Fruit fly (Drosophila melanogaster) whole organism, embryonic: ENCODE measurements around the gene Gli.
A peak's percentile ranks its signal among the peaks of the same experiment; 100 is the strongest.

Source experiments
- Adf1 ChIP-seq: fragments of 200-800 bp; sonication (Bioruptor generic); IDR thresholded peaks from 2 replicates; pipeline ENCODE4 v1.3.6; 2022; ENCODE audit warnings: missing biosample characterization, missing genetic modification characterization
- BtbVII ChIP-seq: fragments of 200-800 bp; sonication (Bioruptor generic); optimal IDR thresholded peaks from 3 replicates; lab custom pipeline; 2017; ENCODE audit warnings: missing biosample characterization, mild to moderate bottlenecking, missing genetic modification characterization
- CG10267 ChIP-seq: fragments of 200-800 bp; sonication (Bioruptor generic); optimal IDR thresholded peaks from 2 replicates; lab custom pipeline; 2018; ENCODE audit warnings: missing biosample characterization, mild to moderate bottlenecking, missing genetic modification characterization, moderate library complexity
- CG10979 ChIP-seq: fragments of 200-800 bp; sonication (Bioruptor generic); optimal IDR thresholded peaks from 2 replicates; lab custom pipeline; 2018; ENCODE audit warnings: missing biosample characterization, mild to moderate bottlenecking, missing genetic modification characterization, moderate library complexity
- CG11504 ChIP-seq: fragments of 200-800 bp; sonication (Bioruptor generic); optimal IDR thresholded peaks from 3 replicates; lab custom pipeline; 2019; ENCODE audit warnings: missing biosample characterization, mild to moderate bottlenecking, missing genetic modification characterization, moderate library complexity
- CG11560 ChIP-seq: fragments of 200-800 bp; sonication (Bioruptor generic); IDR thresholded peaks from 3 replicates; pipeline ENCODE4 v1.3.6; 2022; ENCODE audit warnings: missing biosample characterization, missing genetic modification characterization
- CG12236 ChIP-seq: fragments of 200-800 bp; sonication (Bioruptor generic); optimal IDR thresholded peaks from 2 replicates; lab custom pipeline; 2016; ENCODE audit warnings: missing biosample characterization, missing genetic modification characterization
- CG12744 ChIP-seq: fragments of 200-800 bp; sonication (Bioruptor generic); optimal IDR thresholded peaks from 2 replicates; lab custom pipeline; 2016; ENCODE audit warnings: missing biosample characterization, missing genetic modification characterization
- CG14050 ChIP-seq: fragments of 200-800 bp; sonication (Bioruptor generic); IDR thresholded peaks from 3 replicates; pipeline ENCODE4 v1.3.6; 2022; ENCODE audit warnings: missing biosample characterization, missing genetic modification characterization
- CG15479 ChIP-seq: fragments of 200-800 bp; sonication (Bioruptor generic); optimal IDR thresholded peaks from 3 replicates; lab custom pipeline; 2019; ENCODE audit warnings: missing biosample characterization, mild to moderate bottlenecking, missing genetic modification characterization, moderate library complexity
- CG16815 ChIP-seq: fragments of 200-800 bp; sonication (Bioruptor generic); optimal IDR thresholded peaks from 3 replicates; lab custom pipeline; 2017; ENCODE audit warnings: missing biosample characterization, mild to moderate bottlenecking, missing genetic modification characterization
- CG1832 ChIP-seq: fragments of 200-800 bp; sonication (Bioruptor generic); optimal IDR thresholded peaks from 2 replicates; lab custom pipeline; 2017; ENCODE audit warnings: missing biosample characterization, mild to moderate bottlenecking, missing genetic modification characterization, inconsistent platforms
- CG30403 ChIP-seq: fragments of 200-800 bp; sonication (Bioruptor generic); optimal IDR thresholded peaks from 3 replicates; lab custom pipeline; 2016; ENCODE audit warnings: missing biosample characterization, missing genetic modification characterization
- CG32532 ChIP-seq: fragments of 200-800 bp; sonication (Bioruptor generic); IDR thresholded peaks from 2 replicates; pipeline ENCODE4 v1.3.6; 2022; ENCODE audit warnings: missing biosample characterization, missing genetic modification characterization
- CG32767 ChIP-seq: fragments of 200-800 bp; sonication (Bioruptor generic); IDR thresholded peaks from 2 replicates; pipeline ENCODE4 v1.3.6; 2022; ENCODE audit warnings: missing biosample characterization, missing genetic modification characterization
- CG3726 ChIP-seq: fragments of 200-800 bp; sonication (Bioruptor generic); IDR thresholded peaks from 3 replicates; pipeline ENCODE4, ENCODE4 v1.3.6; 2022; ENCODE audit warnings: missing biosample characterization, missing genetic modification characterization
- CG5953 ChIP-seq: fragments of 200-800 bp; sonication (Bioruptor generic); IDR thresholded peaks from 2 replicates; pipeline ENCODE4 v1.3.6; 2022; ENCODE audit warnings: missing biosample characterization, missing genetic modification characterization
- CG7987 ChIP-seq: fragments of 200-800 bp; sonication (Bioruptor generic); optimal IDR thresholded peaks from 2 replicates; lab custom pipeline; 2018; ENCODE audit warnings: missing biosample characterization, mild to moderate bottlenecking, missing genetic modification characterization, moderate library complexity
- CG8944 ChIP-seq: fragments of 200-800 bp; sonication (Bioruptor generic); optimal IDR thresholded peaks from 3 replicates; lab custom pipeline; 2016; ENCODE audit warnings: missing biosample characterization, missing genetic modification characterization
- D ChIP-seq, 2 experiments: fragments of 200-800 bp in 1 of 2; fragments of >200 bp in 1 of 2; sonication (Bioruptor generic) in 1 of 2; optimal IDR thresholded peaks; 2 replicates in 1 of 2; 3 replicates in 1 of 2; lab custom pipeline; 2017; ENCODE audit warnings: mild to moderate bottlenecking in 1 of 2, missing biosample characterization in 1 of 2, missing genetic modification characterization in 1 of 2, missing genetic modification reagents in 1 of 2
- Deaf1 ChIP-seq: fragments of 200-800 bp; optimal IDR thresholded peaks from 3 replicates; lab custom pipeline; 2019; ENCODE audit warnings: missing biosample characterization, mild to moderate bottlenecking, missing genetic modification characterization, moderate library complexity
- Drgx ChIP-seq: fragments of 200-800 bp; sonication (Bioruptor generic); IDR thresholded peaks from 2 replicates; pipeline ENCODE4 v1.3.6; 2022; ENCODE audit warnings: missing biosample characterization, missing genetic modification characterization
- Ets97D ChIP-seq: fragments of 200-800 bp; sonication (Bioruptor generic); optimal IDR thresholded peaks from 3 replicates; lab custom pipeline; 2016; ENCODE audit warnings: missing biosample characterization, missing genetic modification characterization
- Gug ChIP-seq: fragments of 200-800 bp; sonication (Bioruptor generic); IDR thresholded peaks from 4 replicates; pipeline ENCODE4 v1.3.6; 2022; ENCODE audit warnings: missing biosample characterization, missing genetic modification characterization
- Hr3 ChIP-seq: fragments of 200-800 bp; sonication (Bioruptor generic); optimal IDR thresholded peaks from 3 replicates; lab custom pipeline; 2016; ENCODE audit warnings: missing biosample characterization, missing genetic modification characterization
- Pdp1 ChIP-seq, 2 experiments: fragments of 200-800 bp; sonication (Bioruptor generic); optimal IDR thresholded peaks; 3 replicates each; lab custom pipeline; 2016; ENCODE audit warnings: missing biosample characterization in 2 of 2, missing genetic modification characterization in 2 of 2, mild to moderate bottlenecking in 1 of 2, moderate library complexity in 1 of 2
- Taf1 ChIP-seq: fragments of 200-800 bp; sonication (Bioruptor generic); IDR thresholded peaks from 2 replicates; pipeline ENCODE4 v1.3.6; 2022; ENCODE audit warnings: missing biosample characterization, missing genetic modification characterization
- abd-A ChIP-seq: fragments of 200-800 bp; sonication (Bioruptor generic); optimal IDR thresholded peaks from 3 replicates; lab custom pipeline; 2019; ENCODE audit warnings: missing biosample characterization, mild to moderate bottlenecking, missing genetic modification characterization, moderate library complexity
- amos ChIP-seq: fragments of 200-800 bp; sonication (Bioruptor generic); IDR thresholded peaks from 2 replicates; pipeline ENCODE4 v1.3.6; 2022; ENCODE audit warnings: missing biosample characterization, missing genetic modification characterization; ENCODE audit not compliant: partially characterized antibody
- aop ChIP-seq: fragments of 200-800 bp; sonication (Bioruptor generic); IDR thresholded peaks from 2 replicates; pipeline ENCODE4 v1.3.6; 2022; ENCODE audit warnings: missing biosample characterization, missing genetic modification characterization
- bab2 ChIP-seq: fragments of 200-800 bp; sonication (Bioruptor generic); optimal IDR thresholded peaks from 2 replicates; lab custom pipeline; 2016; ENCODE audit warnings: missing biosample characterization, missing genetic modification characterization
- chn ChIP-seq: fragments of 200-800 bp; sonication (Bioruptor generic); optimal IDR thresholded peaks from 2 replicates; lab custom pipeline; 2016; ENCODE audit warnings: missing biosample characterization, missing genetic modification characterization
- crol ChIP-seq: fragments of 200-800 bp; sonication (Bioruptor generic); IDR thresholded peaks from 2 replicates; pipeline ENCODE4 v1.3.6; 2022; ENCODE audit warnings: missing biosample characterization, missing genetic modification characterization
- dan ChIP-seq: fragments of 200-800 bp; sonication (Bioruptor generic); IDR thresholded peaks from 2 replicates; pipeline ENCODE4 v1.3.6; 2022; ENCODE audit warnings: missing biosample characterization, missing genetic modification characterization
- dm ChIP-seq: fragments of 200-800 bp; sonication (Bioruptor generic); optimal IDR thresholded peaks from 3 replicates; lab custom pipeline; 2016; ENCODE audit warnings: missing biosample characterization, missing genetic modification characterization
- dmrt99B ChIP-seq: fragments of 200-800 bp; sonication (Bioruptor generic); optimal IDR thresholded peaks from 2 replicates; lab custom pipeline; 2018; ENCODE audit warnings: missing biosample characterization, mild to moderate bottlenecking, missing genetic modification characterization, moderate library complexity
- eyg ChIP-seq: fragments of 200-800 bp; sonication (Bioruptor generic); optimal IDR thresholded peaks from 3 replicates; lab custom pipeline; 2016; ENCODE audit warnings: missing biosample characterization, missing genetic modification characterization
- fd102C ChIP-seq: fragments of 200-800 bp; sonication (Bioruptor generic); optimal IDR thresholded peaks from 2 replicates; lab custom pipeline; 2018; ENCODE audit warnings: missing biosample characterization, mild to moderate bottlenecking, missing genetic modification characterization, moderate library complexity
- gcm ChIP-seq: fragments of 200-800 bp; sonication (Bioruptor generic); optimal IDR thresholded peaks from 2 replicates; lab custom pipeline; 2019; ENCODE audit warnings: missing biosample characterization, mild to moderate bottlenecking, missing genetic modification characterization, moderate library complexity
- inv ChIP-seq: fragments of 200-800 bp; sonication (Bioruptor generic); IDR thresholded peaks from 2 replicates; pipeline ENCODE4 v1.3.6; 2022; ENCODE audit warnings: missing biosample characterization, missing genetic modification characterization; ENCODE audit not compliant: partially characterized antibody
- lmd ChIP-seq: fragments of 200-800 bp; sonication (Bioruptor generic); IDR thresholded peaks from 2 replicates; pipeline ENCODE4 v1.3.6; 2022; ENCODE audit warnings: missing biosample characterization, missing genetic modification characterization
- pros ChIP-seq: fragments of 200-800 bp; sonication (Bioruptor generic); optimal IDR thresholded peaks from 3 replicates; lab custom pipeline; 2019; ENCODE audit warnings: missing biosample characterization, mild to moderate bottlenecking, missing genetic modification characterization, moderate library complexity
- pum ChIP-seq: fragments of 200-800 bp; sonication (Bioruptor generic); optimal IDR thresholded peaks from 2 replicates; lab custom pipeline; 2016; ENCODE audit warnings: missing biosample characterization, missing genetic modification characterization
- ro ChIP-seq: fragments of 200-800 bp; sonication (Bioruptor generic); IDR thresholded peaks from 2 replicates; pipeline ENCODE4 v1.3.6; 2022; ENCODE audit warnings: missing biosample characterization, missing genetic modification characterization
- sob ChIP-seq: fragments of 200-800 bp; sonication (Bioruptor generic); IDR thresholded peaks from 2 replicates; pipeline ENCODE4 v1.3.6; 2022; ENCODE audit warnings: missing biosample characterization, missing genetic modification characterization
- toy ChIP-seq: fragments of 200-800 bp; sonication (Bioruptor generic); IDR thresholded peaks from 2 replicates; pipeline ENCODE4 v1.3.6; 2022; ENCODE audit warnings: missing biosample characterization, missing genetic modification characterization
- wek ChIP-seq: fragments of 200-800 bp; sonication (Bioruptor generic); optimal IDR thresholded peaks from 3 replicates; lab custom pipeline; 2018; ENCODE audit warnings: missing biosample characterization, mild to moderate bottlenecking, missing genetic modification characterization, moderate library complexity
- yki ChIP-seq: fragments of >200 bp; optimal IDR thresholded peaks from 3 replicates; lab custom pipeline; 2018
- zf30C ChIP-seq: fragments of 200-800 bp; sonication (Bioruptor generic); optimal IDR thresholded peaks from 3 replicates; lab custom pipeline; 2018; ENCODE audit warnings: missing biosample characterization, mild to moderate bottlenecking, missing genetic modification characterization
- zfh1 ChIP-seq: fragments of 200-800 bp; sonication (Bioruptor generic); IDR thresholded peaks from 3 replicates; pipeline ENCODE4 v1.3.6; 2022; ENCODE audit warnings: missing biosample characterization, missing genetic modification characterization

The Gli gene

DNA sequence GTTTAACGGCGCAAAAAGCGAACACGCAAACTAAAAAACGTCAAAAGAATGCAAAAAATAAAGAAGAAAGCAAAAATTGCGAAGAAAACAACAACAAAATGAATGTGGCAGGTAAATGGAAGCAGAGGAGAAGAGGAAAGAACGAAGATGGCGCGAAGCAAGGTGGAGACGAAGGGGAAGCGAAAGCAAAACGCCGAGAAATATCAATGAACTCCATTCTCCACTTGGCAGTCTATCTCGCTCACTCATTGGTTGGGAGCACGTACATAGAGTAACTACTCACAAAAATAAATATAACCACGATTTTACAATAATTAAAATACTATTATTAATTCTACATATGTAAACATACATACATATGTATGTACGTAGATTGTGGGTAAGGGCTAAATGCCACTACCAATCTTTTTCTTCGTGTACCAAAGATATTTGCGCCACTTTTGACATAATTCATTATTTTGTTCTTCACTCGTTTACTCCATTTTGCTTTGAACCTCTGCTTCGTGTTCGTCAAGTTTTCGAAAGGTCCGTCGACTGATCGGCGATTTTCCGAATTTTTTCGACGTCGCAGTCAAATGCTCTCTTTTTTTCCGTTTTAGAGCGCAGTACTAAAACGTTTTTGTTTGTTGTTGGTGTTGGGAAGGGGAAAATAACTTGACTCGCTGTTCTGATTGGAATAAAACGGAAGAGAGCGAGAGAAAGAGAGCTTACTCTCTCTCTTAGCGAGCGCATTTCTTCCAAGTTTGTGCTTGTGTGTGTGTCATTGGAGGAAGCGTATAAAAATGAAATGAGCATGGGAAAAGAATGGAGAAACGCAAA, 17.3 kb downstream of the Gli start:
- TF ChIP-seq amos (GFP tag; lab: Robert Waterston, UW) (no peak), CG3726 (GFP tag; lab: Robert Waterston, UW) (no peak), aop (GFP tag; lab: Robert Waterston, UW) (no peak), Ets97D (no peak), Pdp1 (GFP tag; optimal IDR thresholded peaks at IDR 0.05; lab: Kevin White, UChicago) (no peak), pum (GFP tag; lab: Kevin White, UChicago) (no peak), CG10267 (tag; lab: Kevin White, UChicago) (no peak), gcm (no peak), dmrt99B (tag; lab: Kevin White, UChicago) (no peak), CG30403 (GFP tag; lab: Kevin White, UChicago) (no peak), inv (GFP tag; lab: Robert Waterston, UW) (no peak), CG15479 (GFP tag; lab: Kevin White, UChicago) (no peak), bab2 (GFP tag; lab: Kevin White, UChicago) (no peak), toy (GFP tag; lab: Robert Waterston, UW) (no peak), CG11504 (no peak), sob (no peak), Adf1 (no peak; the same call in 1 of the 2 replicates), CG12236 (GFP tag; lab: Kevin White, UChicago) (no peak), Taf1 (GFP tag; lab: Robert Waterston, UW) (no peak), chn (GFP tag; lab: Kevin White, UChicago) (no peak), zfh1 (GFP tag; lab: Robert Waterston, UW) (no peak), eyg (no peak), Deaf1 (peak; percentile 78), CG7987 (GFP tag; lab: Kevin White, UChicago) (no peak), CG12744 (GFP tag; lab: Kevin White, UChicago) (no peak), wek (no peak), fd102C (GFP tag; lab: Kevin White, UChicago) (no peak), Gug (no peak), CG16815 (no peak), CG8944 (no peak), pros (GFP tag; lab: Kevin White, UChicago) (peak; percentile 38), yki (lab: Kevin White, UChicago) (peak; percentile 20), CG11560 (no peak), CG14050 (GFP tag; lab: Robert Waterston, UW) (no peak), dan (GFP tag; lab: Robert Waterston, UW) (no peak), ro (GFP tag; lab: Robert Waterston, UW) (no peak), CG5953 (GFP tag; lab: Robert Waterston, UW) (no peak), abd-A (tag; lab: Kevin White, UChicago) (no peak), Drgx (no peak), BtbVII (GFP tag; lab: Kevin White, UChicago) (no peak), D (optimal IDR thresholded peaks at IDR 0.05; lab: Kevin White, UChicago) (no peak), D (GFP tag; optimal IDR thresholded peaks at IDR 0.05; lab: Kevin White, UChicago) (no peak), Hr3 (GFP tag; lab: Kevin White, UChicago) (no peak), dm (GFP tag; lab: Kevin White, UChicago) (no peak), lmd (GFP tag; lab: Robert Waterston, UW) (no peak), CG10979 (tag; lab: Kevin White, UChicago) (no peak), crol (GFP tag; lab: Robert Waterston, UW) (peak; percentile 49), zf30C (GFP tag; lab: Kevin White, UChicago) (no peak), CG32767 (GFP tag; lab: Robert Waterston, UW) (no peak), CG32532 (GFP tag; lab: Robert Waterston, UW) (no peak), CG1832 (no peak)
